Worm (Caenorhabditis elegans) whole organism, mixed stage, embryonic: ENCODE results near the gene acr-16.

Experiments
- bed-3 ChIP-seq: fragments of 200-800 bp; sonication (Bioruptor generic); optimal IDR thresholded peaks from 3 replicates; lab custom pipeline; 2018; ENCODE audit warnings: mild to moderate bottlenecking, missing genetic modification characterization, moderate library complexity, missing compliant biosample characterization
- ces-1 ChIP-seq: fragments of 150-350 bp; optimal IDR thresholded peaks from 2 replicates; lab custom pipeline; 2014; ENCODE audit warnings: missing biosample characterization, missing genetic modification reagents, missing genetic modification characterization
- elt-3 ChIP-seq: fragments of 150-350 bp; optimal IDR thresholded peaks from 2 replicates; lab custom pipeline; 2014; ENCODE audit warnings: missing biosample characterization, missing genetic modification characterization
- mab-5 ChIP-seq: fragments of 150-350 bp; optimal IDR thresholded peaks from 2 replicates; lab custom pipeline; 2014; ENCODE audit warnings: missing biosample characterization, missing genetic modification characterization
- pha-4 ChIP-seq: fragments of 150-350 bp; optimal IDR thresholded peaks from 2 replicates; lab custom pipeline; 2018; ENCODE audit warnings: missing biosample characterization, missing genetic modification reagents, missing genetic modification characterization
- unc-39 ChIP-seq: fragments of 150-350 bp; optimal IDR thresholded peaks from 2 replicates; lab custom pipeline; 2014; ENCODE audit warnings: missing biosample characterization, missing genetic modification characterization

DNA sequence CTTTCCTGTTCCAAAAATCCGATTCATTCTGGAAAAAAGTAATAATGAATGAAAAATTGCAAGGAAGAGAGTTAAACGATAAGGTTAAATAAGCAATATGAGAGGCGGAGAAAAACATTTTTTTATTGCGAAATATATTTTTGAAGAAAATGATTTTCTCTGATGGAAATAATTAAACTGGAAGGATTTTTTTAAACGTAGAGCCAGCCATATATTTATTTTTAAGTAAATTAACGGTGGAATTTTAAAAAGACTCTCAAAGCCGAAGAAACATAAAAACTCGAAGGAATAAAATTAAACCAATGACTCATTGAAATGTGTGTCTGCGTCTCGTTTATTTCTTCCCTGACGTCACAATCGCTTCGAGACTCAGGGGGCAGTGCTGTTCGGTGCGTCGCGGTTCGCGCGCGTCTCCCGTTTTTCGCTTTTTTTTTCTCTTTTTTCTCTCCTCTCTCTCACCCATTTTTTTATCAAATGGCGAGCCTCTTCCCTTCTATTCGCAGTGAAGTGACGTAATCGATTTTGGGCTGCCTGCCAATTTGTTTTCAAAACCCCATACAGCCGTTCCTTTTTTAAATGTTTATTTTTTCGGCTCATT is 45.2 kb downstream of the acr-16 start, which contains the start of gene vps-60:
- TF ChIP-seq mab-5 (tag; lab: Kevin White, UChicago) (no peak), ces-1 (GFP tag; lab: Kevin White, UChicago) (peak; percentile 87), bed-3 (GFP tag; lab: Kevin White, UChicago) (no peak), elt-3 (no peak), unc-39 (tag; lab: Kevin White, UChicago) (no peak), pha-4 (tag; lab: Kevin White, UChicago) (peak; percentile 87)
